Worm (Caenorhabditis elegans) whole organism, L2 larva: ENCODE results near the gene srg-40.

Source experiments
- C34F6.9 ChIP-seq: fragments of 150-350 bp; optimal IDR thresholded peaks from 2 replicates; lab custom pipeline; 2014; ENCODE audit warnings: missing biosample characterization, missing genetic modification characterization
- F13H6.1 ChIP-seq: sonication (generic microtip); optimal IDR thresholded peaks from 2 replicates; lab custom pipeline; 2016; ENCODE audit warnings: missing genetic modification characterization, missing compliant biosample characterization
- R02D3.7 ChIP-seq: fragments of 150-350 bp; optimal IDR thresholded peaks from 2 replicates; lab custom pipeline; 2014; ENCODE audit warnings: missing biosample characterization, missing genetic modification characterization
- Y55F3AM.14 ChIP-seq: fragments of 200-800 bp; sonication (Bioruptor generic); optimal IDR thresholded peaks from 2 replicates; lab custom pipeline; 2018; ENCODE audit warnings: mild to moderate bottlenecking, missing genetic modification characterization, missing compliant biosample characterization
- ZK546.5 ChIP-seq: sonication (generic microtip); optimal IDR thresholded peaks from 2 replicates; lab custom pipeline; 2017; ENCODE audit warnings: missing biosample characterization, missing genetic modification characterization
- ama-1 ChIP-seq: fragments of 150-350 bp; optimal IDR thresholded peaks from 2 replicates; lab custom pipeline; 2018; ENCODE audit warnings: inconsistent platforms
- ceh-16 ChIP-seq: fragments of 150-350 bp; optimal IDR thresholded peaks from 2 replicates; lab custom pipeline; 2014; ENCODE audit warnings: missing biosample characterization, missing genetic modification characterization
- ceh-82 ChIP-seq: fragments of 150-350 bp; optimal IDR thresholded peaks from 2 replicates; lab custom pipeline; 2014; ENCODE audit warnings: missing biosample characterization, missing genetic modification characterization
- crh-2 ChIP-seq: sonication (generic microtip); optimal IDR thresholded peaks from 2 replicates; lab custom pipeline; 2017; ENCODE audit warnings: missing biosample characterization, missing genetic modification characterization
- dmd-4 ChIP-seq: sonication (generic microtip); optimal IDR thresholded peaks from 2 replicates; lab custom pipeline; 2017; ENCODE audit warnings: missing biosample characterization, missing genetic modification characterization
- egl-27 ChIP-seq: sonication (generic microtip); optimal IDR thresholded peaks from 3 replicates; lab custom pipeline; 2017; ENCODE audit warnings: missing biosample characterization, missing genetic modification reagents, missing genetic modification characterization
- elt-1 ChIP-seq: fragments of 150-350 bp; optimal IDR thresholded peaks from 2 replicates; lab custom pipeline; 2014; ENCODE audit warnings: missing biosample characterization, missing genetic modification characterization
- elt-3 ChIP-seq: sonication (generic microtip); optimal IDR thresholded peaks from 2 replicates; lab custom pipeline; 2017; ENCODE audit warnings: missing biosample characterization, missing genetic modification characterization
- fos-1 ChIP-seq: fragments of 150-350 bp; optimal IDR thresholded peaks from 2 replicates; lab custom pipeline; 2014; ENCODE audit warnings: missing biosample characterization, missing genetic modification characterization
- gmeb-1 ChIP-seq: fragments of 150-350 bp; optimal IDR thresholded peaks from 2 replicates; lab custom pipeline; 2014; ENCODE audit warnings: missing biosample characterization, missing genetic modification characterization
- lin-11 ChIP-seq: fragments of 150-350 bp; sonication (generic microtip); optimal IDR thresholded peaks from 2 replicates; lab custom pipeline; 2014; ENCODE audit warnings: missing biosample characterization, missing genetic modification characterization, inconsistent platforms, mixed read lengths
- lin-13 ChIP-seq: fragments of 150-350 bp; optimal IDR thresholded peaks from 2 replicates; lab custom pipeline; 2014; ENCODE audit warnings: missing biosample characterization, missing genetic modification reagents, missing genetic modification characterization
- lsy-2 ChIP-seq, 2 experiments: fragments of 150-350 bp in 1 of 2; sonication (generic microtip) in 1 of 2; optimal IDR thresholded peaks; 2 replicates each; lab custom pipeline; 2014 to 2017; ENCODE audit warnings: missing biosample characterization in 2 of 2, missing genetic modification characterization in 2 of 2
- mab-5 ChIP-seq: fragments of 150-350 bp; optimal IDR thresholded peaks from 2 replicates; lab custom pipeline; 2014; ENCODE audit warnings: missing biosample characterization, missing genetic modification characterization
- mbf-1 ChIP-seq: sonication (generic microtip); optimal IDR thresholded peaks from 2 replicates; lab custom pipeline; 2017; ENCODE audit warnings: missing biosample characterization, missing genetic modification characterization
- mdl-1 ChIP-seq, 2 experiments: fragments of 150-350 bp in 1 of 2; sonication (generic microtip) in 1 of 2; optimal IDR thresholded peaks; 2 replicates each; lab custom pipeline; 2017; ENCODE audit warnings: missing biosample characterization in 2 of 2, missing genetic modification characterization in 2 of 2
- nhr-10 ChIP-seq: sonication (generic microtip); optimal IDR thresholded peaks from 2 replicates; lab custom pipeline; 2017; ENCODE audit warnings: missing biosample characterization, missing genetic modification characterization
- nhr-11 ChIP-seq: fragments of 150-350 bp; optimal IDR thresholded peaks from 2 replicates; lab custom pipeline; 2014; ENCODE audit warnings: missing biosample characterization, missing genetic modification characterization
- nhr-12 ChIP-seq: fragments of 150-350 bp; optimal IDR thresholded peaks from 2 replicates; lab custom pipeline; 2014; ENCODE audit warnings: missing biosample characterization, missing genetic modification characterization
- nhr-129 ChIP-seq: fragments of 150-350 bp; optimal IDR thresholded peaks from 2 replicates; lab custom pipeline; 2014; ENCODE audit warnings: missing biosample characterization, missing genetic modification characterization
- nhr-21 ChIP-seq: fragments of 150-350 bp; optimal IDR thresholded peaks from 2 replicates; lab custom pipeline; 2014; ENCODE audit warnings: missing biosample characterization, missing genetic modification characterization
- nhr-23 ChIP-seq: fragments of 150-350 bp; optimal IDR thresholded peaks from 2 replicates; lab custom pipeline; 2014; ENCODE audit warnings: missing biosample characterization, missing genetic modification reagents, missing genetic modification characterization
- nhr-237 ChIP-seq: fragments of 150-350 bp; optimal IDR thresholded peaks from 2 replicates; lab custom pipeline; 2014; ENCODE audit warnings: missing biosample characterization, missing genetic modification characterization
- nhr-25 ChIP-seq: fragments of 150-350 bp; sonication (generic microtip); optimal IDR thresholded peaks from 3 replicates; lab custom pipeline; 2014; ENCODE audit warnings: missing biosample characterization, missing genetic modification characterization
- nhr-6 ChIP-seq: fragments of 150-350 bp; optimal IDR thresholded peaks from 2 replicates; lab custom pipeline; 2014; ENCODE audit warnings: missing biosample characterization, missing genetic modification characterization
- nhr-77 ChIP-seq: fragments of 150-350 bp; optimal IDR thresholded peaks from 2 replicates; lab custom pipeline; 2014; ENCODE audit warnings: missing biosample characterization, missing genetic modification characterization
- peb-1 ChIP-seq: fragments of 150-350 bp; optimal IDR thresholded peaks from 2 replicates; lab custom pipeline; 2014; ENCODE audit warnings: missing biosample characterization, missing genetic modification characterization
- sem-4 ChIP-seq: fragments of 150-350 bp; optimal IDR thresholded peaks from 2 replicates; lab custom pipeline; 2014; ENCODE audit warnings: missing biosample characterization, missing genetic modification reagents, missing genetic modification characterization
- skn-1 ChIP-seq: sonication (generic microtip); optimal IDR thresholded peaks from 2 replicates; lab custom pipeline; 2017; ENCODE audit warnings: missing biosample characterization, missing genetic modification characterization
- sma-3 ChIP-seq: sonication (generic microtip); optimal IDR thresholded peaks from 2 replicates; lab custom pipeline; 2016; ENCODE audit warnings: missing genetic modification reagents, missing genetic modification characterization, missing compliant biosample characterization
- sma-9 ChIP-seq, 2 experiments: fragments of 150-350 bp in 1 of 2; sonication (generic microtip) in 1 of 2; optimal IDR thresholded peaks; 2 replicates each; lab custom pipeline; 2014 to 2016; ENCODE audit warnings: missing genetic modification characterization in 2 of 2, mild to moderate bottlenecking in 1 of 2, missing biosample characterization in 1 of 2, missing compliant biosample characterization in 1 of 2, missing genetic modification reagents in 1 of 2, moderate library complexity in 1 of 2
- snpc-4 ChIP-seq: fragments of 150-350 bp; optimal IDR thresholded peaks from 2 replicates; lab custom pipeline; 2014; ENCODE audit warnings: missing biosample characterization, missing genetic modification characterization
- unc-39 ChIP-seq: fragments of 150-350 bp; optimal IDR thresholded peaks from 2 replicates; lab custom pipeline; 2014; ENCODE audit warnings: missing biosample characterization, missing genetic modification characterization
- unc-55 ChIP-seq: fragments of 150-350 bp; sonication (generic microtip); optimal IDR thresholded peaks from 3 replicates; lab custom pipeline; 2014; ENCODE audit warnings: missing biosample characterization, missing genetic modification reagents, missing genetic modification characterization
- unc-62 ChIP-seq: fragments of 150-350 bp; optimal IDR thresholded peaks from 2 replicates; lab custom pipeline; 2014; ENCODE audit warnings: missing biosample characterization, missing genetic modification reagents, missing genetic modification characterization
- zag-1 ChIP-seq: fragments of 150-350 bp; optimal IDR thresholded peaks from 2 replicates; lab custom pipeline; 2014; ENCODE audit warnings: missing biosample characterization, missing genetic modification characterization
- ztf-1 ChIP-seq: fragments of 200-800 bp; sonication (Bioruptor generic); conservative IDR thresholded peaks from 2 replicates; pipeline ENCODE4 v1.3.6; 2022; ENCODE audit warnings: missing genetic modification characterization, missing compliant biosample characterization
- ztf-4 ChIP-seq: fragments of 150-350 bp; optimal IDR thresholded peaks from 2 replicates; lab custom pipeline; 2014; ENCODE audit warnings: missing biosample characterization, missing genetic modification characterization

Gene srg-40

DNA sequence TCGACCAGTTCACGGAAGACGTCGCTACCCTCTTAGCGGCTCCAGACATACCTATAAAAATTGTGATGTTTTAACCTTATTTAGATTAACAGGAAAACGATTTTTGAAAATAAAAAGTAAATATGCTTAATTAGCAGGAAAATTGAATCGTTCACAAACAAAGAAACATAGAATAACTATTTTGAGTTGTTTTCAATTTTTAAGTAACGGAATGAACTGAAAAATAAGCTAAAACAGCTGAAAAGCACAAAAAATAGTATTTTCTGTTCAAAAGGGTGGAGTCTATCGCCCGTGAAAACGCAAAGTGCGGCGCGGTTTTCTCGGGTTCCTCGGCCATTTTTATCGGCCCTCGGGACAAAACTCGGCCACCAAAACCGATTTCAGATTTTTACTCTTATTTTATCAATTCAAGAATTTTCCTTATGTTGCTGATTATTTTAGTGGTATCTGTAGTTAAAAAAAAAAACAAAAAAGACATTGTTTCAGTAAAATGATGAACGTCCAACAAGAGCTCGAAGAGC, 40.5 kb downstream of the srg-40 start, which contains the start of the genes atp-5 and lmtr-3:
atp-5 (minus strand) TSS at position 51 of the 521 bp plus-strand sequence.
lmtr-3 (plus strand) TSS at position 370 of the 521 bp plus-strand sequence.
- TF ChIP-seq egl-27 (tag; lab: Kevin White, UChicago) = no peak
- peak; percentile 72 for TF ChIP-seq sma-9 (GFP tag; optimal IDR thresholded peaks at IDR 0.05; lab: Kevin White, UChicago)
- no peak for TF ChIP-seq sma-9 (tag; optimal IDR thresholded peaks at IDR 0.05; lab: Kevin White, UChicago)
- TF ChIP-seq nhr-237 (tag; lab: Kevin White, UChicago) = no peak
- TF ChIP-seq lin-13 (GFP tag; lab: Kevin White, UChicago) = peak; percentile 68
- peak; percentile 65 for TF ChIP-seq sma-3 (GFP tag; lab: Kevin White, UChicago)
- peak; percentile 68 for TF ChIP-seq gmeb-1
- TF ChIP-seq dmd-4 (tag; lab: Kevin White, UChicago) = no peak
- peak; percentile 62 for TF ChIP-seq fos-1 (tag; lab: Kevin White, UChicago)
- TF ChIP-seq C34F6.9 (tag; lab: Kevin White, UChicago) = peak; percentile 89
- TF ChIP-seq mdl-1 (tag; optimal IDR thresholded peaks at IDR 0.05; lab: Kevin White, UChicago) = no peak
- TF ChIP-seq lsy-2 (tag; optimal IDR thresholded peaks at IDR 0.05; lab: Kevin White, UChicago) = peak; percentile 30 to 79
- peak; percentile 75 for TF ChIP-seq F13H6.1 (tag; lab: Kevin White, UChicago)
- peak; percentile 72 for TF ChIP-seq lin-11 (tag; lab: Kevin White, UChicago)
- no peak for TF ChIP-seq R02D3.7 (tag; lab: Kevin White, UChicago)
- peak; percentile 2 for TF ChIP-seq sem-4 (tag; lab: Kevin White, UChicago)
- TF ChIP-seq unc-55 = peak; percentile 89
- TF ChIP-seq crh-2 (tag; lab: Kevin White, UChicago) = peak; percentile 67
- peak; percentile 67 for TF ChIP-seq nhr-129 (tag; lab: Kevin White, UChicago)
- no peak for TF ChIP-seq ceh-16 (tag; lab: Kevin White, UChicago)
- peak; percentile 65 for TF ChIP-seq nhr-25 (tag; lab: Kevin White, UChicago)
- no peak for TF ChIP-seq nhr-23
- TF ChIP-seq, all 48 proteins: peak for 14

DNA sequence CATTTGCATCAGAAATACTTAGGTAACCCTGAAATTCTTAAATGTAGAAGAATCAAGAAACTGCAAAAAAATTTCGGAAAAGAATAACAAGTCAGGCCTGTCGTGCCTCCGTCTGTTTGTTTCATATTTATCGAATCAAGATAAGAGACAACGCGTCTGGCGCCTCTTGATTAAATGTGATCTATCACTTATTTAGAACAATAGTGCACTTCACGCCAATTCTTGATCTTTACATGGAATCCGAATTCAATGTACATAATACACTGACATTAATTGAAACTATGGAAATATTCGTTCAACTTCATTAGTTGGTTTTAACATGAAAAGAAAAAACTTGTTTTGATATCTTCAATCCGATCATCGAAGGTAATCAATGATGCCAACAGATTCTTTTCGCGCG, 41.9 kb downstream of the srg-40 start, which contains the start of gene mboa-2:
mboa-2 (minus strand) TSS at position 28 of the 400 bp plus-strand sequence.
- TF ChIP-seq sem-4 (tag; lab: Kevin White, UChicago) (peak; percentile 25), sma-9 (GFP tag; optimal IDR thresholded peaks at IDR 0.05; lab: Kevin White, UChicago) (peak; percentile 51), sma-9 (tag; optimal IDR thresholded peaks at IDR 0.05; lab: Kevin White, UChicago) (no peak), nhr-6 (peak; percentile 59), crh-2 (tag; lab: Kevin White, UChicago) (peak; percentile 50), nhr-129 (tag; lab: Kevin White, UChicago) (peak; percentile 43), sma-3 (GFP tag; lab: Kevin White, UChicago) (peak; percentile 58), ztf-4 (tag; lab: Kevin White, UChicago) (peak; percentile 56), mdl-1 (tag; optimal IDR thresholded peaks at IDR 0.05; lab: Kevin White, UChicago) (no peak), nhr-25 (tag; lab: Kevin White, UChicago) (peak; percentile 30), lsy-2 (tag; optimal IDR thresholded peaks at IDR 0.05; lab: Kevin White, UChicago) (peak; percentile 23 to 41), gmeb-1 (peak; percentile 37), lin-13 (GFP tag; lab: Kevin White, UChicago) (peak; percentile 72), F13H6.1 (tag; lab: Kevin White, UChicago) (peak; percentile 28), nhr-21 (tag; lab: Kevin White, UChicago) (no peak), zag-1 (tag; lab: Kevin White, UChicago) (no peak), nhr-77 (tag; lab: Kevin White, UChicago) (peak; percentile 22), mab-5 (tag; lab: Kevin White, UChicago) (no peak)

DNA sequence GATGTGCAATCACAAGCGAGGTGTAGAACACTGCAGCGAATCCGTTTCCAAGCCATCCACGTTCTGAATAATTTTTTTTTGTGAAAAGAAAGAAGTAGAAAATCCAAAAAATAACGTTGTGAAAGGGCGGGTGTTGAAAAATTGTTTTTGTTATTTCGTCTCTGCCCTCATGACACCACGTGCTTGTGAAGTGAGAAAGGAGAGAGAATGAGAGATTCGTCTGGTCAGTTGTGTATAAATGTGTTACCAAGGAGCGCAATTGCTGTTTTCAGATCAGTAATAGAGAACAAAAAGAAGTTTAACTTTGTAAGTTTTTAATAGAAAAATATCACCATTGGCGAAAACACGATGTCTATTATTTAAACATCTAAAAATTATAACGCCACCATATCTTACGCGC, 43.1 kb downstream of the srg-40 start:
- TF ChIP-seq nhr-77 (tag; lab: Kevin White, UChicago) = no peak
- TF ChIP-seq ztf-1 (GFP tag; lab: Robert Waterston, UW) = no peak
- no peak for TF ChIP-seq lin-11 (tag; lab: Kevin White, UChicago)
- no peak for TF ChIP-seq mab-5 (tag; lab: Kevin White, UChicago)
- peak in 1 of 2 experiments; percentile 62 for TF ChIP-seq lsy-2 (tag; optimal IDR thresholded peaks at IDR 0.05; lab: Kevin White, UChicago)
- TF ChIP-seq elt-1 = no peak
- no peak for TF ChIP-seq Y55F3AM.14
- peak; percentile 39 for TF ChIP-seq sma-9 (GFP tag; optimal IDR thresholded peaks at IDR 0.05; lab: Kevin White, UChicago)
- no peak for TF ChIP-seq sma-9 (tag; optimal IDR thresholded peaks at IDR 0.05; lab: Kevin White, UChicago)
- TF ChIP-seq fos-1 (tag; lab: Kevin White, UChicago) = peak; percentile 23
- no peak for TF ChIP-seq ceh-16 (tag; lab: Kevin White, UChicago)
- TF ChIP-seq crh-2 (tag; lab: Kevin White, UChicago) = peak; percentile 34
- peak; percentile 42 to 61 for TF ChIP-seq mdl-1 (tag; optimal IDR thresholded peaks at IDR 0.05; lab: Kevin White, UChicago)
- TF ChIP-seq nhr-12 = no peak
- TF ChIP-seq skn-1 (tag; lab: Kevin White, UChicago) = no peak
- TF ChIP-seq ZK546.5 (tag; lab: Kevin White, UChicago) = no peak
- no peak for TF ChIP-seq nhr-237 (tag; lab: Kevin White, UChicago)
- TF ChIP-seq sem-4 (tag; lab: Kevin White, UChicago) = no peak
- TF ChIP-seq nhr-11 (tag; lab: Kevin White, UChicago) = no peak
- no peak for TF ChIP-seq ztf-4 (tag; lab: Kevin White, UChicago)
- TF ChIP-seq peb-1 = no peak
- peak; percentile 3 for TF ChIP-seq F13H6.1 (tag; lab: Kevin White, UChicago)
- TF ChIP-seq mbf-1 (tag; lab: Kevin White, UChicago) = no peak
- TF ChIP-seq dmd-4 (tag; lab: Kevin White, UChicago) = no peak
- TF ChIP-seq unc-55 = peak; percentile 24
- peak; percentile 60 for TF ChIP-seq nhr-25 (tag; lab: Kevin White, UChicago)
- TF ChIP-seq C34F6.9 (tag; lab: Kevin White, UChicago) = peak; percentile 74
- TF ChIP-seq elt-3 = no peak
- TF ChIP-seq nhr-129 (tag; lab: Kevin White, UChicago) = peak; percentile 85
- no peak for TF ChIP-seq nhr-10 (tag; lab: Kevin White, UChicago)
- no peak for TF ChIP-seq ceh-82
- TF ChIP-seq ama-1 = peak; percentile 9
- no peak for TF ChIP-seq snpc-4 (tag; lab: Kevin White, UChicago)
- TF ChIP-seq gmeb-1 = no peak
- TF ChIP-seq unc-62 (GFP tag; lab: Kevin White, UChicago) = no peak
- no peak for TF ChIP-seq unc-39 (tag; lab: Kevin White, UChicago)
